Worm (Caenorhabditis elegans): ENCODE measurements around the gene srd-31.

Gene srd-31

ce11 chrV:7637801-7638200 lies 3.2 kb upstream of the srd-31 start, which contains the start of gene clec-45:
Gene clec-45 (plus strand): TSS chrV:7638101.
- TF ChIP-seq ceh-19 (GFP tag; optimal IDR thresholded peaks at IDR 0.05) (no peak), hlh-13 (GFP tag; optimal IDR thresholded peaks at IDR 0.05) (no peak), rnt-1 (tag; optimal IDR thresholded peaks at IDR 0.05) (no peak), ref-2 (tag; optimal IDR thresholded peaks at IDR 0.05) (no peak), K09A11.1 (tag; optimal IDR thresholded peaks at IDR 0.05; ENCODE audit: insufficient read depth) (no peak), ceh-31 (tag; optimal IDR thresholded peaks at IDR 0.05) (no peak), pqm-1 (tag; optimal IDR thresholded peaks at IDR 0.05) (no peak), pros-1 (tag; optimal IDR thresholded peaks at IDR 0.05) (no peak), lin-11 (tag; optimal IDR thresholded peaks at IDR 0.05) (no peak), fkh-6 (tag; optimal IDR thresholded peaks at IDR 0.05) (no peak), nhr-11 (tag; optimal IDR thresholded peaks at IDR 0.05) (no peak), elt-4 (tag; optimal IDR thresholded peaks at IDR 0.05) (no peak), pag-3 (tag; optimal IDR thresholded peaks at IDR 0.05; ENCODE audit: borderline replicate concordance) (no peak), unc-55 (GFP tag; optimal IDR thresholded peaks at IDR 0.05) (no peak), pha-2 (tag; optimal IDR thresholded peaks at IDR 0.05) (no peak), sdc-2 (tag; optimal IDR thresholded peaks at IDR 0.05) (no peak), C38D4.7 (GFP tag; optimal IDR thresholded peaks at IDR 0.05) (no peak), ceh-45 (GFP tag; IDR thresholded peaks at IDR 0.05) (no peak), nfya-1 (tag; optimal IDR thresholded peaks at IDR 0.05) (no peak), odd-2 (tag; optimal IDR thresholded peaks at IDR 0.05) (no peak)

ce11 chrV:7635469-7635868 lies 912 bp upstream of the srd-31 start, which contains the start of gene srd-29:
Gene srd-29 (plus strand): TSS chrV:7635769.
- TF ChIP-seq tbx-2 (tag; optimal IDR thresholded peaks at IDR 0.05), result no peak
- no peak for TF ChIP-seq ceh-19 (GFP tag; optimal IDR thresholded peaks at IDR 0.05)
- TF ChIP-seq che-1 (tag; optimal IDR thresholded peaks at IDR 0.05), result no peak
- no peak for TF ChIP-seq pax-1 (tag; optimal IDR thresholded peaks at IDR 0.05)
- TF ChIP-seq eyg-1 (tag; optimal IDR thresholded peaks at IDR 0.05), result no peak
- TF ChIP-seq ceh-6 (GFP tag; optimal IDR thresholded peaks at IDR 0.05), result no peak
- TF ChIP-seq hlh-13 (GFP tag; optimal IDR thresholded peaks at IDR 0.05), result no peak

DNA sequence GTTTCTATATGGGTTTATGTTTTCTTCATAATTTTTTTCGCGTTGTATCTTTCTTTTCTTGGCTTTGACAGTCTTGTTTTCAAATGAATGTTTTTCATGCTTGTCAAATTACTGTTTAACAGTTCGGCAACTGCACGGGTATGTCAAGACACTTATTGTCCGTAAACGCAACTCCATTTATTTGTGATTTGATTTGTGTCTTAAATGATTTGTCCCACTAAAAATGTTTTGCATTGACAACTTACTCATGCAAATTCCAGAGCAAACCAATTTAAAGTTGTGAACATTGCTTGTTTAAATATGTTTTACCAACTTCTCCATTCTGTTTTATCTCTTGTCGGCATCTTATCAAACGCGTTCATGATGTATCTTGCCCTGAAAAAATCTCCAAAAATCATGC lies 2.8 kb downstream of the srd-31 start, which contains the start of gene srd-25:
srd-25 (plus strand) TSS at position 301 of the 400 bp plus-strand sequence.
- TF ChIP-seq Y22D7AL.16 (tag; optimal IDR thresholded peaks at IDR 0.05) (no peak), pax-1 (tag; optimal IDR thresholded peaks at IDR 0.05) (no peak), lim-6 (tag; optimal IDR thresholded peaks at IDR 0.05) (no peak), ets-4 (tag; optimal IDR thresholded peaks at IDR 0.05) (no peak), K09A11.1 (tag; optimal IDR thresholded peaks at IDR 0.05; ENCODE audit: insufficient read depth) (no peak), unc-86 (tag; optimal IDR thresholded peaks at IDR 0.05) (no peak), elt-2 (tag; optimal IDR thresholded peaks at IDR 0.05) (no peak), ceh-19 (GFP tag; optimal IDR thresholded peaks at IDR 0.05) (no peak), nhr-11 (tag; optimal IDR thresholded peaks at IDR 0.05) (no peak), elt-4 (tag; optimal IDR thresholded peaks at IDR 0.05) (no peak), ceh-14 (tag; optimal IDR thresholded peaks at IDR 0.05) (no peak), ceh-34 (tag; optimal IDR thresholded peaks at IDR 0.05) (no peak)

- no peak for TF ChIP-seq hlh-6 (tag; optimal IDR thresholded peaks at IDR 0.05)
- no peak for TF ChIP-seq nhr-232 (tag; optimal IDR thresholded peaks at IDR 0.05)
- TF ChIP-seq gmeb-2 (tag; optimal IDR thresholded peaks at IDR 0.05), result no peak
- no peak for TF ChIP-seq pqm-1 (tag; optimal IDR thresholded peaks at IDR 0.05)
- no peak for TF ChIP-seq mec-3 (tag; optimal IDR thresholded peaks at IDR 0.05; ENCODE audit: borderline replicate concordance)
- TF ChIP-seq nfya-1 (tag; optimal IDR thresholded peaks at IDR 0.05), result no peak
- TF ChIP-seq npax-4 (tag; optimal IDR thresholded peaks at IDR 0.05), result no peak
Measured at ce11 chrV:7629504-7629903, 5.1 kb downstream of the srd-31 start, which contains the start of gene srd-30. Gene srd-30 (plus strand): TSS chrV:7629804.
